Fruit fly (Drosophila melanogaster) whole organism, embryonic: ENCODE measurements around the gene CG5180.

Experiments used
- Abd-B ChIP-seq: fragments of 200-800 bp; sonication (Bioruptor generic); optimal IDR thresholded peaks from 2 replicates; lab custom pipeline; 2018; ENCODE audit warnings: missing biosample characterization, mild to moderate bottlenecking, missing genetic modification characterization, moderate library complexity
- Antp ChIP-seq: fragments of 200-800 bp; sonication (Bioruptor generic); optimal IDR thresholded peaks from 3 replicates; lab custom pipeline; 2016; ENCODE audit warnings: missing biosample characterization, missing genetic modification characterization
- Bgb ChIP-seq: fragments of 200-800 bp; sonication (Bioruptor generic); IDR thresholded peaks from 2 replicates; pipeline ENCODE4 v1.3.6; 2022; ENCODE audit warnings: missing biosample characterization, missing genetic modification characterization; ENCODE audit not compliant: partially characterized antibody
- BtbVII ChIP-seq: fragments of 200-800 bp; sonication (Bioruptor generic); optimal IDR thresholded peaks from 3 replicates; lab custom pipeline; 2017; ENCODE audit warnings: missing biosample characterization, mild to moderate bottlenecking, missing genetic modification characterization
- CG10274 ChIP-seq: fragments of 200-800 bp; sonication (Bioruptor generic); optimal IDR thresholded peaks from 3 replicates; lab custom pipeline; 2017; ENCODE audit warnings: missing biosample characterization, mild to moderate bottlenecking, missing genetic modification characterization
- CG10462 ChIP-seq: fragments of 200-800 bp; sonication (Bioruptor generic); optimal IDR thresholded peaks from 2 replicates; lab custom pipeline; 2016; ENCODE audit warnings: missing biosample characterization, missing genetic modification characterization
- CG12236 ChIP-seq: fragments of 200-800 bp; sonication (Bioruptor generic); optimal IDR thresholded peaks from 2 replicates; lab custom pipeline; 2016; ENCODE audit warnings: missing biosample characterization, missing genetic modification characterization
- CG16779 ChIP-seq: fragments of 200-800 bp; sonication (Bioruptor generic); IDR thresholded peaks from 2 replicates; pipeline ENCODE4 v1.3.6; 2022; ENCODE audit warnings: missing biosample characterization, missing genetic modification characterization
- CG18011 ChIP-seq: fragments of 200-800 bp; sonication (Bioruptor generic); optimal IDR thresholded peaks from 2 replicates; lab custom pipeline; 2017; ENCODE audit warnings: missing biosample characterization, missing genetic modification characterization, mild to moderate bottlenecking, moderate library complexity, missing genotype
- CG2116 ChIP-seq: fragments of 200-800 bp; sonication (Bioruptor generic); optimal IDR thresholded peaks from 3 replicates; lab custom pipeline; 2018; ENCODE audit warnings: missing biosample characterization, mild to moderate bottlenecking, missing genetic modification characterization
- CG2199 ChIP-seq: fragments of 200-800 bp; sonication (Bioruptor generic); IDR thresholded peaks from 3 replicates; pipeline ENCODE4 v1.3.6; 2022; ENCODE audit warnings: missing biosample characterization, missing genetic modification characterization
- CG4730 ChIP-seq: fragments of 200-800 bp; sonication (Bioruptor generic); IDR thresholded peaks from 2 replicates; pipeline ENCODE4 v1.3.6; 2022; ENCODE audit warnings: missing biosample characterization, missing genetic modification characterization
- CG5953 ChIP-seq: fragments of 200-800 bp; sonication (Bioruptor generic); IDR thresholded peaks from 2 replicates; pipeline ENCODE4 v1.3.6; 2022; ENCODE audit warnings: missing biosample characterization, missing genetic modification characterization
- CG6272 ChIP-seq: fragments of 200-800 bp; sonication (Bioruptor generic); IDR thresholded peaks from 2 replicates; pipeline ENCODE4 v1.3.6; 2022; ENCODE audit warnings: missing biosample characterization, missing genetic modification characterization
- CG6689 ChIP-seq: fragments of 200-800 bp; sonication (Bioruptor generic); IDR thresholded peaks from 2 replicates; pipeline ENCODE4 v1.3.6; 2022; ENCODE audit warnings: missing biosample characterization, missing genetic modification characterization
- CG7556 ChIP-seq: fragments of 200-800 bp; sonication (Bioruptor generic); optimal IDR thresholded peaks from 2 replicates; lab custom pipeline; 2017; ENCODE audit warnings: missing biosample characterization, mild to moderate bottlenecking, missing genetic modification characterization
- CG9797 ChIP-seq: fragments of 200-800 bp; sonication (Bioruptor generic); optimal IDR thresholded peaks from 3 replicates; lab custom pipeline; 2018; ENCODE audit warnings: missing biosample characterization, mild to moderate bottlenecking, missing genetic modification characterization
- ERR ChIP-seq: fragments of 200-800 bp; sonication (Bioruptor generic); optimal IDR thresholded peaks from 2 replicates; lab custom pipeline; 2016; ENCODE audit warnings: missing biosample characterization, missing genetic modification characterization
- Fer2 ChIP-seq: fragments of 200-800 bp; sonication (Bioruptor generic); optimal IDR thresholded peaks from 2 replicates; lab custom pipeline; 2018; ENCODE audit warnings: missing biosample characterization, mild to moderate bottlenecking, missing genetic modification characterization, moderate library complexity
- HLH4C ChIP-seq: fragments of 200-800 bp; sonication (Bioruptor generic); IDR thresholded peaks from 3 replicates; pipeline ENCODE4 v1.3.6; 2022; ENCODE audit warnings: missing biosample characterization, missing genetic modification characterization; ENCODE audit not compliant: partially characterized antibody
- Lim3 ChIP-seq: fragments of 200-800 bp; sonication (Bioruptor generic); IDR thresholded peaks from 2 replicates; pipeline ENCODE4 v1.3.6; 2022; ENCODE audit warnings: missing biosample characterization, missing genetic modification characterization
- Myb ChIP-seq: fragments of 200-800 bp; sonication (Bioruptor generic); optimal IDR thresholded peaks from 2 replicates; lab custom pipeline; 2016; ENCODE audit warnings: missing biosample characterization, missing genetic modification characterization
- NC2β ChIP-seq: fragments of 200-800 bp; sonication (Bioruptor generic); optimal IDR thresholded peaks from 2 replicates; lab custom pipeline; 2016; ENCODE audit warnings: missing biosample characterization, missing genetic modification characterization
- NfI ChIP-seq: fragments of 200-800 bp; sonication (Bioruptor generic); optimal IDR thresholded peaks from 3 replicates; lab custom pipeline; 2018; ENCODE audit warnings: missing biosample characterization, mild to moderate bottlenecking, missing genetic modification characterization, moderate library complexity
- Oli ChIP-seq: fragments of 200-800 bp; sonication (Bioruptor generic); optimal IDR thresholded peaks from 2 replicates; lab custom pipeline; 2018; ENCODE audit warnings: missing biosample characterization, mild to moderate bottlenecking, missing genetic modification characterization, moderate library complexity
- Rx ChIP-seq: fragments of 200-800 bp; sonication (Bioruptor generic); IDR thresholded peaks from 2 replicates; pipeline ENCODE4 v1.3.6; 2022; ENCODE audit warnings: missing biosample characterization, missing genetic modification characterization
- YL-1 ChIP-seq: fragments of 200-800 bp; sonication (Bioruptor generic); optimal IDR thresholded peaks from 3 replicates; lab custom pipeline; 2017; ENCODE audit warnings: missing biosample characterization, mild to moderate bottlenecking, missing genetic modification characterization
- amos ChIP-seq: fragments of 200-800 bp; sonication (Bioruptor generic); IDR thresholded peaks from 2 replicates; pipeline ENCODE4 v1.3.6; 2022; ENCODE audit warnings: missing biosample characterization, missing genetic modification characterization; ENCODE audit not compliant: partially characterized antibody
- az2 ChIP-seq: fragments of 200-800 bp; sonication (Bioruptor generic); optimal IDR thresholded peaks from 3 replicates; lab custom pipeline; 2016; ENCODE audit warnings: missing biosample characterization, missing genetic modification characterization
- bowl ChIP-seq: fragments of 200-800 bp; sonication (Bioruptor generic); IDR thresholded peaks from 2 replicates; pipeline ENCODE4 v1.3.6; 2022; ENCODE audit warnings: missing biosample characterization, missing genetic modification characterization
- cato ChIP-seq: fragments of 200-800 bp; sonication (Bioruptor generic); optimal IDR thresholded peaks from 2 replicates; lab custom pipeline; 2016; ENCODE audit warnings: missing biosample characterization, missing genetic modification characterization, borderline replicate concordance
- chif ChIP-seq, 2 experiments: fragments of 200-800 bp; sonication (Bioruptor generic); optimal IDR thresholded peaks; 3 replicates each; lab custom pipeline; 2016; ENCODE audit warnings: missing biosample characterization in 2 of 2, missing genetic modification characterization in 2 of 2
- ci ChIP-seq: fragments of 200-800 bp; sonication (Bioruptor generic); IDR thresholded peaks from 3 replicates; pipeline ENCODE4 v1.3.6; 2022; ENCODE audit warnings: missing biosample characterization, missing genetic modification characterization
- da ChIP-seq: fragments of 200-800 bp; sonication (Bioruptor generic); optimal IDR thresholded peaks from 2 replicates; lab custom pipeline; 2016; ENCODE audit warnings: missing biosample characterization, missing genetic modification characterization
- emc ChIP-seq: fragments of 200-800 bp; sonication (Bioruptor generic); optimal IDR thresholded peaks from 2 replicates; lab custom pipeline; 2016; ENCODE audit warnings: missing biosample characterization, missing genetic modification characterization
- gem ChIP-seq: fragments of 200-800 bp; sonication (Bioruptor generic); optimal IDR thresholded peaks from 2 replicates; lab custom pipeline; 2019; ENCODE audit warnings: missing biosample characterization, mild to moderate bottlenecking, missing genetic modification characterization, moderate library complexity
- ind ChIP-seq: fragments of 200-800 bp; sonication (Bioruptor generic); optimal IDR thresholded peaks from 3 replicates; lab custom pipeline; 2016; ENCODE audit warnings: missing biosample characterization, missing genetic modification characterization
- jing ChIP-seq: fragments of 200-800 bp; sonication (Bioruptor generic); optimal IDR thresholded peaks from 2 replicates; lab custom pipeline; 2018; ENCODE audit warnings: missing biosample characterization, mild to moderate bottlenecking, missing genetic modification characterization
- ken ChIP-seq: fragments of 200-800 bp; sonication (Bioruptor generic); IDR thresholded peaks from 3 replicates; pipeline ENCODE4 v1.3.6; 2022; ENCODE audit warnings: missing biosample characterization, missing genetic modification characterization
- klu ChIP-seq: fragments of 200-800 bp; sonication (Bioruptor generic); IDR thresholded peaks from 2 replicates; pipeline ENCODE4 v1.3.6; 2022; ENCODE audit warnings: missing biosample characterization, missing genetic modification characterization
- mirr ChIP-seq: fragments of 200-800 bp; sonication (Bioruptor generic); optimal IDR thresholded peaks from 3 replicates; lab custom pipeline; 2018; ENCODE audit warnings: missing biosample characterization, mild to moderate bottlenecking, missing genetic modification characterization
- psq ChIP-seq: fragments of 200-800 bp; sonication (Bioruptor generic); optimal IDR thresholded peaks from 2 replicates; lab custom pipeline; 2017; ENCODE audit warnings: missing biosample characterization, missing genetic modification characterization
- pum ChIP-seq: fragments of 200-800 bp; sonication (Bioruptor generic); optimal IDR thresholded peaks from 2 replicates; lab custom pipeline; 2016; ENCODE audit warnings: missing biosample characterization, missing genetic modification characterization
- repo ChIP-seq: fragments of 200-800 bp; sonication (Bioruptor generic); optimal IDR thresholded peaks from 2 replicates; lab custom pipeline; 2016; ENCODE audit warnings: missing biosample characterization, missing genetic modification characterization
- rib ChIP-seq: fragments of 200-800 bp; sonication (Bioruptor generic); IDR thresholded peaks from 2 replicates; pipeline ENCODE4 v1.3.6; 2022; ENCODE audit warnings: missing biosample characterization, missing genetic modification characterization
- row ChIP-seq: fragments of 200-800 bp; sonication (Bioruptor generic); IDR thresholded peaks from 3 replicates; pipeline ENCODE4 v1.3.6; 2022; ENCODE audit warnings: missing biosample characterization, missing genetic modification characterization
- scrt ChIP-seq: fragments of 200-800 bp; sonication (Bioruptor generic); optimal IDR thresholded peaks from 2 replicates; lab custom pipeline; 2018; ENCODE audit warnings: missing biosample characterization, mild to moderate bottlenecking, missing genetic modification characterization, moderate library complexity
- stc ChIP-seq: fragments of 200-800 bp; sonication (Bioruptor generic); IDR thresholded peaks from 2 replicates; pipeline ENCODE4 v1.3.6; 2022; ENCODE audit warnings: missing biosample characterization, missing genetic modification characterization
- tna ChIP-seq: fragments of 200-800 bp; sonication (Bioruptor generic); IDR thresholded peaks from 2 replicates; pipeline ENCODE4 v1.3.6; 2022; ENCODE audit warnings: missing biosample characterization, missing genetic modification characterization; ENCODE audit not compliant: partially characterized antibody
- ttk ChIP-seq: fragments of 200-800 bp; sonication (Bioruptor generic); IDR thresholded peaks from 2 replicates; pipeline ENCODE4 v2.1.2; 2022; ENCODE audit warnings: missing biosample characterization, missing genetic modification characterization
- tup ChIP-seq: fragments of 200-800 bp; sonication (Bioruptor generic); optimal IDR thresholded peaks from 2 replicates; lab custom pipeline; 2016; ENCODE audit warnings: missing biosample characterization, mild to moderate bottlenecking, missing genetic modification characterization, moderate library complexity
- wdn ChIP-seq: fragments of 200-800 bp; sonication (Bioruptor generic); IDR thresholded peaks from 2 replicates; pipeline ENCODE4 v1.3.6; 2022; ENCODE audit warnings: missing biosample characterization, missing genetic modification characterization

The CG5180 gene

dm6 chr3R:20574535-20574980 is 16.8 kb downstream of the CG5180 start (continued):
- TF ChIP-seq chif (GFP tag; optimal IDR thresholded peaks at IDR 0.05; lab: Kevin White, UChicago) (no peak), CG6272 (GFP tag; lab: Robert Waterston, UW) (no peak), cato (GFP tag; lab: Kevin White, UChicago) (no peak), NfI (GFP tag; lab: Kevin White, UChicago) (peak; percentile 24), Rx (no peak), CG2116 (GFP tag; lab: Kevin White, UChicago) (peak; percentile 2), Antp (GFP tag; lab: Kevin White, UChicago) (peak; percentile 19), rib (peak; percentile 47; the same call in 1 of the 2 replicates), bowl (GFP tag; lab: Robert Waterston, UW) (no peak), CG12236 (GFP tag; lab: Kevin White, UChicago) (no peak), ind (GFP tag; lab: Kevin White, UChicago) (no peak), tup (no peak), Lim3 (GFP tag; lab: Robert Waterston, UW) (no peak), scrt (GFP tag; lab: Kevin White, UChicago) (peak; percentile 5), CG2199 (no peak), CG18011 (no peak), Fer2 (tag; lab: Kevin White, UChicago) (no peak), CG9797 (no peak), emc (no peak), Abd-B (GFP tag; lab: Kevin White, UChicago) (no peak), CG7556 (GFP tag; lab: Kevin White, UChicago) (no peak), YL-1 (no peak), gem (tag; lab: Kevin White, UChicago) (no peak), CG16779 (GFP tag; lab: Robert Waterston, UW) (no peak), CG5953 (no peak), ERR (no peak), Bgb (GFP tag; lab: Robert Waterston, UW) (peak; percentile 36; the same call in 1 of the 2 replicates), CG10462 (GFP tag; lab: Kevin White, UChicago) (no peak), ttk (GFP tag; lab: Robert Waterston, UW) (no peak), NC2β (GFP tag; lab: Kevin White, UChicago) (no peak), BtbVII (no peak), psq (GFP tag; lab: Kevin White, UChicago) (no peak), pum (no peak), amos (GFP tag; lab: Robert Waterston, UW) (peak; percentile 39; the same call in 1 of the 2 replicates), ken (GFP tag; lab: Robert Waterston, UW) (no peak), CG4730 (GFP tag; lab: Robert Waterston, UW) (no peak), row (GFP tag; lab: Robert Waterston, UW) (peak; percentile 14; the same call in 1 of the 3 replicates), wdn (GFP tag; lab: Robert Waterston, UW) (peak; percentile 55; the same call in 1 of the 2 replicates), az2 (GFP tag; lab: Kevin White, UChicago) (no peak), Myb (no peak), Oli (tag; lab: Kevin White, UChicago) (no peak), repo (GFP tag; lab: Kevin White, UChicago) (peak; percentile 18), jing (GFP tag; lab: Kevin White, UChicago) (no peak), stc (no peak), HLH4C (no peak; the same call in 2 of the 3 replicates), tna (GFP tag; lab: Robert Waterston, UW) (0 out of 2 replicates have a peak, but pooled peaks have one; percentile 45), CG10274 (GFP tag; lab: Kevin White, UChicago) (no peak), mirr (peak; percentile 95), ci (GFP tag; lab: Robert Waterston, UW) (peak; percentile 59; the same call in 1 of the 3 replicates), klu (GFP tag; lab: Robert Waterston, UW) (no peak), da (GFP tag; lab: Kevin White, UChicago) (no peak), CG6689 (no peak)
